Fruit fly (Drosophila melanogaster) whole organism, embryonic: ENCODE results near the gene CG12279.

ENCODE experiments used
- Ada2b ChIP-seq: fragments of 200-800 bp; sonication (Bioruptor generic); IDR thresholded peaks from 2 replicates; pipeline ENCODE4 v1.3.6; 2022; ENCODE audit warnings: missing biosample characterization, missing genetic modification characterization
- Asciz ChIP-seq: fragments of 200-800 bp; sonication (Bioruptor generic); optimal IDR thresholded peaks from 2 replicates; lab custom pipeline; 2017; ENCODE audit warnings: missing biosample characterization, mild to moderate bottlenecking, missing genetic modification characterization, missing genetic modification reagents
- Atf6 ChIP-seq: fragments of 200-800 bp; sonication (Bioruptor generic); IDR thresholded peaks from 2 replicates; pipeline ENCODE4 v1.3.6; 2022; ENCODE audit warnings: missing biosample characterization, missing genetic modification characterization
- B-H2 ChIP-seq: fragments of 200-800 bp; sonication (Bioruptor generic); optimal IDR thresholded peaks from 2 replicates; lab custom pipeline; 2018; ENCODE audit warnings: missing biosample characterization, mild to moderate bottlenecking, missing genetic modification characterization
- BEAF-32 ChIP-seq: fragments of 200-800 bp; sonication (Bioruptor generic); optimal IDR thresholded peaks from 3 replicates; lab custom pipeline; 2017; ENCODE audit warnings: missing biosample characterization, missing genetic modification characterization, mild to moderate bottlenecking, moderate library complexity, missing genetic modification reagents
- CG10267 ChIP-seq: fragments of 200-800 bp; sonication (Bioruptor generic); optimal IDR thresholded peaks from 2 replicates; lab custom pipeline; 2018; ENCODE audit warnings: missing biosample characterization, mild to moderate bottlenecking, missing genetic modification characterization, moderate library complexity
- CG10959 ChIP-seq: fragments of 200-800 bp; sonication (Bioruptor generic); IDR thresholded peaks from 2 replicates; pipeline ENCODE4 v1.3.6; 2022; ENCODE audit warnings: missing biosample characterization, missing genetic modification characterization
- CG12071 ChIP-seq: fragments of 200-800 bp; sonication (Bioruptor generic); optimal IDR thresholded peaks from 3 replicates; lab custom pipeline; 2018; ENCODE audit warnings: missing biosample characterization, mild to moderate bottlenecking, missing genetic modification characterization
- CG12659 ChIP-seq: fragments of 200-800 bp; sonication (Bioruptor generic); optimal IDR thresholded peaks from 3 replicates; lab custom pipeline; 2017; ENCODE audit warnings: mild to moderate bottlenecking, missing biosample characterization, missing genetic modification reagents, missing genetic modification characterization
- CG13287 ChIP-seq: fragments of 200-800 bp; sonication (Bioruptor generic); IDR thresholded peaks from 2 replicates; pipeline ENCODE4 v1.3.6; 2022; ENCODE audit warnings: missing biosample characterization, missing genetic modification characterization; ENCODE audit not compliant: partially characterized antibody
- CG1792 ChIP-seq: fragments of 200-800 bp; sonication (Bioruptor generic); optimal IDR thresholded peaks from 2 replicates; lab custom pipeline; 2016; ENCODE audit warnings: missing biosample characterization, missing genetic modification characterization
- CG30403 ChIP-seq: fragments of 200-800 bp; sonication (Bioruptor generic); optimal IDR thresholded peaks from 3 replicates; lab custom pipeline; 2016; ENCODE audit warnings: missing biosample characterization, missing genetic modification characterization
- CG3163 ChIP-seq: fragments of 200-800 bp; sonication (Bioruptor generic); optimal IDR thresholded peaks from 3 replicates; lab custom pipeline; 2016; ENCODE audit warnings: missing biosample characterization, missing genetic modification characterization
- CG34224 ChIP-seq: fragments of 200-800 bp; sonication (Bioruptor generic); IDR thresholded peaks from 3 replicates; pipeline ENCODE4 v1.3.6; 2022; ENCODE audit warnings: missing biosample characterization, missing genetic modification characterization; ENCODE audit not compliant: partially characterized antibody
- CG34376 ChIP-seq: fragments of 200-800 bp; sonication (Bioruptor generic); optimal IDR thresholded peaks from 2 replicates; lab custom pipeline; 2018; ENCODE audit warnings: missing biosample characterization, mild to moderate bottlenecking, missing genetic modification characterization
- CG4424 ChIP-seq: fragments of 200-800 bp; sonication (Bioruptor generic); optimal IDR thresholded peaks from 3 replicates; lab custom pipeline; 2016; ENCODE audit warnings: missing biosample characterization, missing genetic modification characterization
- CG4730 ChIP-seq: fragments of 200-800 bp; sonication (Bioruptor generic); IDR thresholded peaks from 2 replicates; pipeline ENCODE4 v1.3.6; 2022; ENCODE audit warnings: missing biosample characterization, missing genetic modification characterization
- CG5953 ChIP-seq: fragments of 200-800 bp; sonication (Bioruptor generic); IDR thresholded peaks from 2 replicates; pipeline ENCODE4 v1.3.6; 2022; ENCODE audit warnings: missing biosample characterization, missing genetic modification characterization
- CG7271 ChIP-seq: fragments of 200-800 bp; sonication (Bioruptor generic); optimal IDR thresholded peaks from 2 replicates; lab custom pipeline; 2018; ENCODE audit warnings: missing biosample characterization, mild to moderate bottlenecking, missing genetic modification characterization, moderate library complexity
- CG7786 ChIP-seq: fragments of 200-800 bp; sonication (Bioruptor generic); optimal IDR thresholded peaks from 2 replicates; lab custom pipeline; 2016; ENCODE audit warnings: missing biosample characterization, missing genetic modification characterization
- CG7928 ChIP-seq: fragments of 200-800 bp; sonication (Bioruptor generic); optimal IDR thresholded peaks from 2 replicates; lab custom pipeline; 2017; ENCODE audit warnings: missing biosample characterization, mild to moderate bottlenecking, missing genetic modification characterization
- CTCF ChIP-seq: fragments of 200-800 bp; sonication (Bioruptor generic); optimal IDR thresholded peaks from 2 replicates; lab custom pipeline; 2017; ENCODE audit warnings: missing biosample characterization, mild to moderate bottlenecking, missing genetic modification characterization, moderate library complexity
- Chrac-16 ChIP-seq: fragments of 200-800 bp; sonication (Bioruptor generic); optimal IDR thresholded peaks from 3 replicates; lab custom pipeline; 2016; ENCODE audit warnings: missing biosample characterization, missing genetic modification characterization
- Dfd ChIP-seq, 2 experiments: fragments of >200 bp; optimal IDR thresholded peaks; 2 replicates each; lab custom pipeline; 2017; ENCODE audit warnings: missing biosample characterization in 2 of 2, missing genetic modification characterization in 2 of 2
- Fer3 ChIP-seq: fragments of 200-800 bp; sonication (Bioruptor generic); optimal IDR thresholded peaks from 2 replicates; lab custom pipeline; 2018; ENCODE audit warnings: missing biosample characterization, mild to moderate bottlenecking, missing genetic modification characterization, moderate library complexity
- GATAe ChIP-seq: fragments of 200-800 bp; sonication (Bioruptor generic); conservative IDR thresholded peaks from 2 replicates; pipeline ENCODE4 v1.3.6; 2022; ENCODE audit warnings: missing biosample characterization, missing genetic modification characterization
- H2.0 ChIP-seq: fragments of 200-800 bp; sonication (Bioruptor generic); IDR thresholded peaks from 2 replicates; pipeline ENCODE4 v1.3.6; 2022; ENCODE audit warnings: missing biosample characterization, missing genetic modification characterization
- Hey ChIP-seq: fragments of 200-800 bp; sonication (Bioruptor generic); optimal IDR thresholded peaks from 3 replicates; lab custom pipeline; 2018; ENCODE audit warnings: missing biosample characterization, mild to moderate bottlenecking, missing genetic modification characterization
- HmgZ ChIP-seq: fragments of 200-800 bp; sonication (Bioruptor generic); optimal IDR thresholded peaks from 2 replicates; lab custom pipeline; 2018; ENCODE audit warnings: missing biosample characterization, mild to moderate bottlenecking, missing genetic modification characterization
- Med ChIP-seq: fragments of 200-800 bp; sonication (Bioruptor generic); peaks from one replicate; lab custom pipeline; 2016; ENCODE audit warnings: missing biosample characterization, missing genetic modification characterization, mild to moderate bottlenecking, inconsistent platforms, moderate library complexity
- Meics ChIP-seq: fragments of 200-800 bp; sonication (Bioruptor generic); optimal IDR thresholded peaks from 2 replicates; lab custom pipeline; 2017; ENCODE audit warnings: missing biosample characterization, mild to moderate bottlenecking, missing genetic modification characterization
- Opbp ChIP-seq: fragments of 200-800 bp; sonication (Bioruptor generic); IDR thresholded peaks from 3 replicates; pipeline ENCODE4 v1.3.6; 2022; ENCODE audit warnings: missing biosample characterization, missing genetic modification characterization; ENCODE audit not compliant: partially characterized antibody
- al ChIP-seq: fragments of 200-800 bp; sonication (Bioruptor generic); IDR thresholded peaks from 2 replicates; pipeline ENCODE4 v1.3.6; 2022; ENCODE audit warnings: missing biosample characterization, missing genetic modification characterization
- croc ChIP-seq: fragments of 200-800 bp; sonication (Bioruptor generic); conservative IDR thresholded peaks from 3 replicates; pipeline ENCODE4 v1.3.6; 2022; ENCODE audit warnings: missing biosample characterization, missing genetic modification characterization
- cwo ChIP-seq: fragments of 200-800 bp; sonication (Bioruptor generic); optimal IDR thresholded peaks from 3 replicates; lab custom pipeline; 2017; ENCODE audit warnings: missing biosample characterization, missing genetic modification characterization, mild to moderate bottlenecking, moderate library complexity, missing genetic modification reagents
- dysf ChIP-seq: fragments of 200-800 bp; sonication (Bioruptor generic); IDR thresholded peaks from 3 replicates; pipeline ENCODE4 v1.3.6; 2022; ENCODE audit warnings: missing biosample characterization, missing genetic modification characterization
- gem ChIP-seq: fragments of 200-800 bp; sonication (Bioruptor generic); optimal IDR thresholded peaks from 2 replicates; lab custom pipeline; 2019; ENCODE audit warnings: missing biosample characterization, mild to moderate bottlenecking, missing genetic modification characterization, moderate library complexity
- gro ChIP-seq: fragments of 200-800 bp; sonication (Bioruptor generic); optimal IDR thresholded peaks from 2 replicates; lab custom pipeline; 2016; ENCODE audit warnings: missing biosample characterization, missing genetic modification characterization
- gsb ChIP-seq: fragments of 200-800 bp; sonication (Bioruptor generic); IDR thresholded peaks from 2 replicates; pipeline ENCODE4 v1.3.6; 2022; ENCODE audit warnings: missing biosample characterization, missing genetic modification characterization
- jumu ChIP-seq: fragments of 200-800 bp; sonication (Bioruptor generic); optimal IDR thresholded peaks from 3 replicates; lab custom pipeline; 2016; ENCODE audit warnings: missing biosample characterization, missing genetic modification characterization
- kah ChIP-seq: fragments of 200-800 bp; sonication (Bioruptor generic); optimal IDR thresholded peaks from 2 replicates; lab custom pipeline; 2018; ENCODE audit warnings: missing biosample characterization, mild to moderate bottlenecking, missing genetic modification characterization
- kay ChIP-seq: fragments of 200-800 bp; sonication (Bioruptor generic); optimal IDR thresholded peaks from 2 replicates; lab custom pipeline; 2016; ENCODE audit warnings: missing biosample characterization, missing genetic modification characterization
- rib ChIP-seq: fragments of 200-800 bp; sonication (Bioruptor generic); IDR thresholded peaks from 2 replicates; pipeline ENCODE4 v1.3.6; 2022; ENCODE audit warnings: missing biosample characterization, missing genetic modification characterization
- sd ChIP-seq: fragments of 200-800 bp; sonication (Bioruptor generic); optimal IDR thresholded peaks from 3 replicates; lab custom pipeline; 2018; ENCODE audit warnings: missing biosample characterization, mild to moderate bottlenecking, missing genetic modification characterization, moderate library complexity
- sens-2 ChIP-seq: fragments of 200-800 bp; sonication (Bioruptor generic); IDR thresholded peaks from 2 replicates; pipeline ENCODE4 v1.3.6; 2022; ENCODE audit warnings: missing biosample characterization, missing genetic modification characterization
- shn ChIP-seq: fragments of 200-800 bp; sonication (Bioruptor generic); optimal IDR thresholded peaks from 3 replicates; lab custom pipeline; 2016; ENCODE audit warnings: missing biosample characterization, missing genetic modification characterization
- so ChIP-seq: fragments of 200-800 bp; sonication (Bioruptor generic); IDR thresholded peaks from 3 replicates; pipeline ENCODE4 v1.3.6; 2022; ENCODE audit warnings: missing biosample characterization, missing genetic modification characterization
- sqz ChIP-seq: fragments of 200-800 bp; sonication (Bioruptor generic); optimal IDR thresholded peaks from 3 replicates; lab custom pipeline; 2018; ENCODE audit warnings: missing biosample characterization, mild to moderate bottlenecking, missing genetic modification characterization
- tll ChIP-seq, 2 experiments: fragments of 200-800 bp in 1 of 2; fragments of >200 bp in 1 of 2; sonication (Bioruptor generic) in 1 of 2; optimal IDR thresholded peaks; 2 replicates each; lab custom pipeline; 2017 to 2019; ENCODE audit warnings: missing biosample characterization in 2 of 2, missing genetic modification characterization in 2 of 2, mild to moderate bottlenecking in 1 of 2, moderate library complexity in 1 of 2
- wdn ChIP-seq: fragments of 200-800 bp; sonication (Bioruptor generic); IDR thresholded peaks from 2 replicates; pipeline ENCODE4 v1.3.6; 2022; ENCODE audit warnings: missing biosample characterization, missing genetic modification characterization

CG12279 gene

DNA sequence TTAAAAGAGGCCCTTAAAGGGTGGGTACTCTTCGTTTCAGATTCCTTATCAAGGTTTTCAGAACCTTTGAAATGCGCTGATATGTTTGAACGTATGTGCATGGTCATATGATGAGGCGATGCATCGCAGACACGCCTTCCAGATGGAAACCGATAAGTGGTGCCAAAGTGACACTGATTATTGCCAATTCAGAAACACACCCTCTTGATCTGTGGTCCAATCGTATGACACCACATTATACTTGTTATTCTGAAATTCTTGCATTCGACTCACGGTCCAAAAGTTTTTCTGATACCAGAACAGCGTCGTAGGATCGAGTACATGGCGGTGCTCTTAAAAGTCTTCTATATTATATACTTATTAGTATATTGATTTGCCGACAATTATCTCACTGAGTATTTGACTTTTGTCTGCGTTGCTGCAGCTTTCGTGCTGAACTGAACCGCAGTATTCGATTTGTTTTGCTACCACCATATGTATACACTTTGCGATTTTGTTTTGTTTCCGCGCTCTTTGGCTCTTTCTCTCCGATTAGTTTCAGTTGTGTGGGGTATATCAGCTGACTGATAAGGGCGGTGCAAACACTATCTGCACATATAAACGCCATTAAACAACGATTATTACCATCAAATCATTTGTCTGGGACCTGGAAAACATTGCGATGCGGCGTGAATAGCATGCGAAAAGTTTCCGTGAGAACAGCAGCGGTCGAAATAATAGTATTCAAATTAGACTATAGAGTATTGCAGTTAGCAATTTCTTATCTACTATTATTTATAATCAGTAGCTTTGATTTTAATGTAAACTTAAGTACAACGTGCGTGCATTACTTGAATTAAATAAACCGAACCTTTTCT is 15.7 kb downstream of the CG12279 start (continued):
- TF ChIP-seq Hey (tag; lab: Kevin White, UChicago) (no peak), sens-2 (GFP tag; lab: Robert Waterston, UW) (no peak), Med (GFP tag; lab: Kevin White, UChicago) (peak; percentile 62), CG3163 (GFP tag; lab: Kevin White, UChicago) (no peak), CG1792 (no peak), so (no peak), CG4730 (no peak), CG5953 (GFP tag; lab: Robert Waterston, UW) (no peak), HmgZ (tag; lab: Kevin White, UChicago) (peak; percentile 15), gro (GFP tag; lab: Kevin White, UChicago) (no peak), CG10267 (no peak), jumu (GFP tag; lab: Kevin White, UChicago) (no peak), sqz (GFP tag; lab: Kevin White, UChicago) (no peak), BEAF-32 (GFP tag; lab: Kevin White, UChicago) (no peak), Ada2b (GFP tag; lab: Robert Waterston, UW) (no peak), kay (no peak), CG7928 (GFP tag; lab: Kevin White, UChicago) (no peak), shn (no peak), Asciz (no peak), CG34376 (GFP tag; lab: Kevin White, UChicago) (peak; percentile 48), CG12071 (GFP tag; lab: Kevin White, UChicago) (no peak), Dfd (GFP tag; optimal IDR thresholded peaks at IDR 0.05; lab: Kevin White, UChicago) (no peak), Fer3 (tag; lab: Kevin White, UChicago) (peak; percentile 6), GATAe (GFP tag; lab: Robert Waterston, UW) (0 out of 2 replicates have a peak, but pooled peaks have one; percentile 41), sd (tag; lab: Kevin White, UChicago) (no peak), cwo (peak; percentile 22), Opbp (GFP tag; lab: Robert Waterston, UW) (no peak), Chrac-16 (GFP tag; lab: Kevin White, UChicago) (no peak), CG10959 (GFP tag; lab: Robert Waterston, UW) (no peak), CG7786 (no peak), H2.0 (no peak), al (GFP tag; lab: Robert Waterston, UW) (no peak), Atf6 (GFP tag; lab: Robert Waterston, UW) (no peak), Meics (GFP tag; lab: Kevin White, UChicago) (peak; percentile 8), wdn (GFP tag; lab: Robert Waterston, UW) (no peak), CG4424 (GFP tag; lab: Kevin White, UChicago) (no peak), dysf (GFP tag; lab: Robert Waterston, UW) (no peak), CTCF (GFP tag; lab: Kevin White, UChicago) (no peak), croc (no peak), tll (GFP tag; optimal IDR thresholded peaks at IDR 0.05; lab: Kevin White, UChicago) (no peak), gem (tag; lab: Kevin White, UChicago) (no peak), CG7271 (tag; lab: Kevin White, UChicago) (no peak), CG34224 (GFP tag; lab: Robert Waterston, UW) (no peak), kah (GFP tag; lab: Kevin White, UChicago) (no peak), rib (GFP tag; lab: Robert Waterston, UW) (no peak), CG13287 (GFP tag; lab: Robert Waterston, UW) (no peak), B-H2 (GFP tag; lab: Kevin White, UChicago) (no peak), CG12659 (no peak), gsb (GFP tag; lab: Robert Waterston, UW) (no peak), CG30403 (GFP tag; lab: Kevin White, UChicago) (peak; percentile 1)
